Worm (Caenorhabditis elegans) whole organism, L1 larva: ENCODE data around the gene R04B5.5.

Source experiments
- ceh-63 ChIP-seq: fragments of 200-800 bp; sonication (Bioruptor generic); optimal IDR thresholded peaks from 2 replicates; lab custom pipeline; 2018; ENCODE audit warnings: mild to moderate bottlenecking, missing genetic modification characterization, missing compliant biosample characterization
- ets-5 ChIP-seq: fragments of 200-800 bp; sonication (Bioruptor generic); IDR thresholded peaks from 2 replicates; pipeline ENCODE4 v1.3.6; 2022; ENCODE audit warnings: missing genetic modification characterization, missing compliant biosample characterization
- hpl-2 ChIP-seq: fragments of 150-350 bp; optimal IDR thresholded peaks from 2 replicates; lab custom pipeline; 2014; ENCODE audit warnings: missing biosample characterization, missing genetic modification reagents, missing genetic modification characterization
- lin-13 ChIP-seq: fragments of 150-350 bp; optimal IDR thresholded peaks from 2 replicates; lab custom pipeline; 2014; ENCODE audit warnings: missing biosample characterization, missing genetic modification reagents, missing genetic modification characterization
- lin-15B ChIP-seq: fragments of 150-350 bp; sonication (generic microtip); optimal IDR thresholded peaks from 3 replicates; lab custom pipeline; 2014; ENCODE audit warnings: missing biosample characterization, missing genetic modification characterization
- lir-3 ChIP-seq: sonication (generic microtip); optimal IDR thresholded peaks from 2 replicates; lab custom pipeline; 2016; ENCODE audit warnings: mild to moderate bottlenecking, missing genetic modification characterization, moderate library complexity, missing compliant biosample characterization; ENCODE audit not compliant: poor library complexity
- nhr-12 ChIP-seq: sonication (generic microtip); optimal IDR thresholded peaks from 2 replicates; lab custom pipeline; 2017; ENCODE audit warnings: missing biosample characterization, missing genetic modification characterization
- nhr-237 ChIP-seq: fragments of 150-350 bp; optimal IDR thresholded peaks from 2 replicates; lab custom pipeline; 2014; ENCODE audit warnings: missing biosample characterization, missing genetic modification characterization
- nhr-28 ChIP-seq: fragments of 150-350 bp; optimal IDR thresholded peaks from 2 replicates; lab custom pipeline; 2014; ENCODE audit warnings: missing biosample characterization, missing genetic modification characterization
- skn-1 ChIP-seq: fragments of 150-350 bp; optimal IDR thresholded peaks from 2 replicates; lab custom pipeline; 2014; ENCODE audit warnings: missing biosample characterization, missing genetic modification characterization
- xbp-1 ChIP-seq: sonication (generic microtip); optimal IDR thresholded peaks from 2 replicates; lab custom pipeline; 2016; ENCODE audit warnings: missing genetic modification characterization, missing compliant biosample characterization

- TF ChIP-seq lir-3 (no peak), lin-13 (no peak), xbp-1 (tag; lab: Kevin White, UChicago) (no peak), hpl-2 (GFP tag; lab: Kevin White, UChicago) (no peak), ceh-63 (GFP tag; lab: Kevin White, UChicago) (no peak), nhr-28 (tag; lab: Kevin White, UChicago) (no peak), nhr-237 (tag; lab: Kevin White, UChicago) (no peak), ets-5 (GFP tag; lab: Robert Waterston, UW) (no peak), nhr-12 (tag; lab: Kevin White, UChicago) (no peak), lin-15B (tag; lab: Kevin White, UChicago) (no peak), skn-1 (tag; lab: Kevin White, UChicago) (no peak)
Measured at ce11 chrV:10098429-10098828, 11.1 kb downstream of the R04B5.5 start, which contains the start of gene ugt-47.
